Worm (Caenorhabditis elegans): ENCODE measurements around the gene trxr-2.

Gene trxr-2

DNA sequence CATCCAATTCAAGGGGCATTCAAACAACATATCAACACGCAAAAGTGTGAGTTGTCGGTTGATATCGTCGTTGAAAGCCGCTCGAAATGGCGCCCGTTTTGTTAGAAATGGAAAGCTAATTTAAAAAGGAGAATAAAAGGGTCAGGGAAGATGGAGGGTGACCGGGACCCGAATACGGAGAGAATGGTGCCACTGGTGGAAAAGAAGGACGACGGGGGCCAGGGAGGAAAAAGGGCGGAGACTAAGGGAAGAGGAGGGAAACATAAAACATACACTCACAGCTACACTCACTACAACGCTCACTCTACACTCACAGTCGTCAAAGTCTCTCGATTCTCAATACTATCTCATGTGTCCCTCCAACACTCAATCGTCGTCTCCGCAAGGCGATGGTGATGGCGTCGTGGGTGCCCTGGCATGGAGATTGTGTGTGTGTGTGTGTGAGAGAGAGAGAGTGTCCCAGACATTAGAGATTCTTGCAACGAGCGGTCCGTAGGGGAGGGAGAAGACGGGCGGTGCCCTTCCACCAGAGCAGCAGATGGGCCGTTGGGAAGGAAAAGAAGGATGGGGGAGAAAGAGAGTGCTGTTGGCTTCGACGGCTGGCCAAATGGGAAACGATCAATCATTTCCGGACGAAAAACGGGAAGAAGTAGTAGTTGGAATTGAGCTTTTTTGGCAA lies 39.4 kb upstream of the trxr-2 start (continued):
- TF ChIP-seq ceh-16 (tag; optimal IDR thresholded peaks at IDR 0.05) (peak; percentile 78), ama-1 (optimal IDR thresholded peaks at IDR 0.05) (peak; percentile 92)

DNA sequence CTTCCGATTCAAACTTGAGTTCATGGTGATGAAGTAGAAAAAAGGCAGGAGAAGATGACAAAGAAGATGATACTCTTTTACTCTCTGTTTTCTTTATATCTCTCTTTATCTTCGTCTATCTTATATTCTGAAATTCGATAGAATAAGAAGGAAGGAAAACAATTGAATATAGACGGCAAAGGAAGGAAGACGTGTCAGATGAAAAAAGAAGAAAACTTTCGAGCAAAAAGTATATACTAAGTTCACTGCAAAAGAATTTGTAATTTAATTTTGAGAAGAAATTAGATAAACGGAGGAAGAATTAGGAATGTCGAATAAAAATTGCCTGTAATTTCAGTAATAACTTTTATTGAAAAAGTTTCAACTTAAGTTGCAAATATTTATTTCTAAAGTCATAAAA lies 36.6 kb upstream of the trxr-2 start, which contains the start of gene K01F9.2:
K01F9.2 (minus strand) TSS at position 127 of the 400 bp plus-strand sequence.
- TF ChIP-seq alr-1 (tag; optimal IDR thresholded peaks at IDR 0.05) (no peak), lsy-2 (tag; optimal IDR thresholded peaks at IDR 0.05) (peak in 1 of 2 experiments; percentile 22)

DNA sequence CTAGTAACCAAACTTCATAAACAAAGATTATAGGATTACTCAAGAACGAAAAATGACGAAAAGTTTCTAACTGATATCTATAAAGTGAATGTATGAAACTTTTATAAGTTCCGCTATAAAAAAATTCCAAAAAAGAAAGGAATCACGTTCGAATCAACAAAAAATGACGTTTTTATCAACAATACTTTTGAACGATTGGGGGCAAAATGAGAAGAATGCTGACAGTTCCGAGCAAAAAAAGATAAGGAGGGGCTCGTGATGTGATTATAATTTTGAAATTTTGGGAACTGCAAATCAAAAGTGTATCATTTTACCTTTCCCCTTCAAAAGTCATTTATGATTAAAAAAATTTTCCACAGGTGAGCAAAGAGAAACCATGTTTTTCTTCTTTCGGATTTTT lies 34.6 kb upstream of the trxr-2 start:
- TF ChIP-seq fos-1 (tag; optimal IDR thresholded peaks at IDR 0.05) (peak; percentile 84), unc-55 (GFP tag; optimal IDR thresholded peaks at IDR 0.05) (peak; percentile 72), zag-1 (tag; optimal IDR thresholded peaks at IDR 0.05) (no peak), sma-9 (GFP tag; optimal IDR thresholded peaks at IDR 0.05) (peak; percentile 5), sma-9 (tag; optimal IDR thresholded peaks at IDR 0.05) (no peak), lin-11 (tag; optimal IDR thresholded peaks at IDR 0.05) (no peak), C34F6.9 (tag; optimal IDR thresholded peaks at IDR 0.05) (no peak)

DNA sequence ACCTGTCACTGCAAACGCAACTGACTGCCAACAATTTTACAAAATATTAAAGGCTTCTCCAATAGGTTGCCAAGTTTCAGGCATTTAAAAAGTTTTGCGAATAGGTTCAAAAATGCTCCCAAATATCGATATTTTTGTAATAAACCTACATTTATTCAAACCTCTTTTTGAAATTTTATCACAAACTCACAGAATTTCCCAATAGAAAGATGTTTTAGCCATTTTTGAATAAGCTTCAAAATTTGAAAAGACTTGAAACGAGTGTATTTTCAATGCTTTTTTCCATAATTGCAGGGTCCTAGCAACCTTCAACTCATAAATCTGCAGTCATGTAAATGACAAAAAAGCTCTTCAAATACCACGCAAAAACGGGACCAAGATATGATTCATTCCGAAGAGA lies 31.2 kb upstream of the trxr-2 start:
- TF ChIP-seq crh-2 (tag; optimal IDR thresholded peaks at IDR 0.05) (no peak), snpc-4 (tag; optimal IDR thresholded peaks at IDR 0.05) (no peak), mdl-1 (tag; optimal IDR thresholded peaks at IDR 0.05) (no peak), ztf-11 (tag; optimal IDR thresholded peaks at IDR 0.05) (no peak), nhr-10 (tag; optimal IDR thresholded peaks at IDR 0.05) (no peak), blmp-1 (tag; optimal IDR thresholded peaks at IDR 0.05; ENCODE audit: insufficient read depth) (no peak), lin-39 (tag; optimal IDR thresholded peaks at IDR 0.05) (no peak), fos-1 (tag; optimal IDR thresholded peaks at IDR 0.05) (no peak), sem-4 (tag; optimal IDR thresholded peaks at IDR 0.05) (no peak), ztf-4 (tag; optimal IDR thresholded peaks at IDR 0.05) (no peak), ZK546.5 (tag; optimal IDR thresholded peaks at IDR 0.05) (no peak), elt-3 (tag; optimal IDR thresholded peaks at IDR 0.05) (no peak), unc-62 (GFP tag; optimal IDR thresholded peaks at IDR 0.05) (no peak), lsy-2 (tag; optimal IDR thresholded peaks at IDR 0.05) (no peak), nhr-11 (tag; optimal IDR thresholded peaks at IDR 0.05) (no peak), nhr-237 (tag; optimal IDR thresholded peaks at IDR 0.05) (no peak)

DNA sequence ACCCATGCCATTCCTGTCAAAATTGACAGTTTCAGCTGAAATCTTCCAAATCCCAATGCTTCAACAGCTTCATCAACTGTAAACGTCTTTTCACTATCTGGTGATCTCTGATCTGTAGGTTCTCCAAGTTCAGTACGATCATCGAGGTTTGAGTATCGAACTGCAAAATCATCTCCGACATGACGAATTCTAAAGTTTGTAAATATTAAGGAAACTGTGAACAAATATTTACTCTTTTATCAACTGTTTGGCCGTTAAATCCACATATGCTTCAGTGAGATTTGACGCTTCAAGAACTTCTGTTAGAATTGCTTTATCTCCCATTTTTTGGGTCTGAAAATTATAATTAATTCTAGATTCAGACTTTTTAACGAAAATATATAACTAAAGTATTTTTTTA lies 28.4 kb upstream of the trxr-2 start, which contains the start of gene svop-1:
svop-1 (minus strand) TSS at position 339 of the 400 bp plus-strand sequence.
- no peak for TF ChIP-seq elt-3 (tag; optimal IDR thresholded peaks at IDR 0.05)
- TF ChIP-seq ztf-1 (GFP tag; conservative IDR thresholded peaks at IDR 0.05) = no peak
- TF ChIP-seq sma-9 (GFP tag; optimal IDR thresholded peaks at IDR 0.05) = no peak
- TF ChIP-seq sma-9 (tag; optimal IDR thresholded peaks at IDR 0.05) = no peak
- no peak for TF ChIP-seq dmd-4 (tag; optimal IDR thresholded peaks at IDR 0.05)
- no peak for TF ChIP-seq fos-1 (tag; optimal IDR thresholded peaks at IDR 0.05)
- no peak for TF ChIP-seq ama-1 (optimal IDR thresholded peaks at IDR 0.05)
- TF ChIP-seq crh-2 (tag; optimal IDR thresholded peaks at IDR 0.05) = no peak
- TF ChIP-seq ZK546.5 (tag; optimal IDR thresholded peaks at IDR 0.05) = no peak
- TF ChIP-seq R02D3.7 (tag; optimal IDR thresholded peaks at IDR 0.05) = no peak
- no peak for TF ChIP-seq snpc-4 (tag; optimal IDR thresholded peaks at IDR 0.05)
- TF ChIP-seq blmp-1 (tag; optimal IDR thresholded peaks at IDR 0.05; ENCODE audit: insufficient read depth) = no peak
- no peak for TF ChIP-seq ztf-4 (tag; optimal IDR thresholded peaks at IDR 0.05)
- TF ChIP-seq nhr-23 (tag; optimal IDR thresholded peaks at IDR 0.05) = no peak
- TF ChIP-seq zag-1 (tag; optimal IDR thresholded peaks at IDR 0.05) = no peak
- no peak for TF ChIP-seq ztf-11 (tag; optimal IDR thresholded peaks at IDR 0.05)
- TF ChIP-seq aly-2 (tag; optimal IDR thresholded peaks at IDR 0.05) = no peak
- TF ChIP-seq sem-4 (tag; optimal IDR thresholded peaks at IDR 0.05) = no peak
- no peak for TF ChIP-seq nhr-21 (tag; optimal IDR thresholded peaks at IDR 0.05)
- no peak for TF ChIP-seq nhr-25 (tag; optimal IDR thresholded peaks at IDR 0.05)
- TF ChIP-seq ceh-16 (tag; optimal IDR thresholded peaks at IDR 0.05) = no peak

DNA sequence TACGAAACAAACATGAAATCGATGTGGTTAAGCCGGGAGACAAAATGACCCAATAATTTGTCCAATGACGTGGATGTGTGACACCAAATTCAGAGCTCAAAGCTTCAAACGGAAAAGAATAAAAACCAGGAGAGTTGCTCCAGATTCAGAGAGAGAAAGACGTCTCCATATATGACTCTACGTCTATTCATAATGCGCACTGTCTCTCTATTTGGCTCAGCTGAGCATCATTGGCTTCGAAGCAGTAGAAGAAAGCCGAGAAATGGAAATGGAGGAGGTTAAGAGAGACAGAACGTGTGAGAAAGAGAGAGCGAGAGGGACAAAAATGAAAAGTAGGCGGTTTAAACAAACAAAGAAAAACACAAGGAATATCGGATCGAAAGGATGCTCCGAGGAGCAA lies 27.3 kb upstream of the trxr-2 start:
- TF ChIP-seq lin-13 (GFP tag; optimal IDR thresholded peaks at IDR 0.05) = no peak
- no peak for TF ChIP-seq nhr-77 (tag; optimal IDR thresholded peaks at IDR 0.05)
- peak in 1 of 2 experiments; percentile 57 for TF ChIP-seq lsy-2 (tag; optimal IDR thresholded peaks at IDR 0.05)
- TF ChIP-seq C34F6.9 (tag; optimal IDR thresholded peaks at IDR 0.05) = peak; percentile 59
- no peak for TF ChIP-seq nhr-25 (tag; optimal IDR thresholded peaks at IDR 0.05)
- TF ChIP-seq sma-3 (GFP tag; optimal IDR thresholded peaks at IDR 0.05) = no peak
- TF ChIP-seq ztf-11 (tag; optimal IDR thresholded peaks at IDR 0.05) = no peak
- peak; percentile 34 for TF ChIP-seq crh-2 (tag; optimal IDR thresholded peaks at IDR 0.05)
- TF ChIP-seq unc-55 (GFP tag; optimal IDR thresholded peaks at IDR 0.05) = peak; percentile 64
- no peak for TF ChIP-seq unc-62 (GFP tag; optimal IDR thresholded peaks at IDR 0.05)
- peak; percentile 27 for TF ChIP-seq zag-1 (tag; optimal IDR thresholded peaks at IDR 0.05)
- no peak for TF ChIP-seq nhr-21 (tag; optimal IDR thresholded peaks at IDR 0.05)
- no peak for TF ChIP-seq ztf-4 (tag; optimal IDR thresholded peaks at IDR 0.05)
- TF ChIP-seq egl-27 (tag; optimal IDR thresholded peaks at IDR 0.05) = peak; percentile 35
- TF ChIP-seq nhr-129 (tag; optimal IDR thresholded peaks at IDR 0.05) = peak; percentile 43
- no peak for TF ChIP-seq ztf-1 (GFP tag; conservative IDR thresholded peaks at IDR 0.05)
- TF ChIP-seq lin-39 (tag; optimal IDR thresholded peaks at IDR 0.05) = no peak
- no peak for TF ChIP-seq ceh-16 (tag; optimal IDR thresholded peaks at IDR 0.05)
- no peak for TF ChIP-seq dmd-4 (tag; optimal IDR thresholded peaks at IDR 0.05)
- no peak for TF ChIP-seq ZK546.5 (tag; optimal IDR thresholded peaks at IDR 0.05)
- no peak for TF ChIP-seq nhr-23 (tag; optimal IDR thresholded peaks at IDR 0.05)
- TF ChIP-seq F13H6.1 (tag; optimal IDR thresholded peaks at IDR 0.05) = peak; percentile 22
